Fruit fly (Drosophila melanogaster) whole organism, embryonic: Measurements from ENCODE around the gene CG42591.

ENCODE experiments used
- Ada2b ChIP-seq: fragments of 200-800 bp; sonication (Bioruptor generic); IDR thresholded peaks from 2 replicates; pipeline ENCODE4 v1.3.6; 2022; ENCODE audit warnings: missing biosample characterization, missing genetic modification characterization
- B-H1 ChIP-seq: fragments of 200-800 bp; sonication (Bioruptor generic); IDR thresholded peaks from 3 replicates; pipeline ENCODE4 v1.3.6; 2022; ENCODE audit warnings: missing biosample characterization, missing genetic modification characterization
- CG1024 ChIP-seq: fragments of 200-800 bp; sonication (Bioruptor generic); IDR thresholded peaks from 2 replicates; pipeline ENCODE4 v1.3.6; 2022; ENCODE audit warnings: missing biosample characterization, missing genetic modification characterization
- CG11504 ChIP-seq: fragments of 200-800 bp; sonication (Bioruptor generic); optimal IDR thresholded peaks from 3 replicates; lab custom pipeline; 2019; ENCODE audit warnings: missing biosample characterization, mild to moderate bottlenecking, missing genetic modification characterization, moderate library complexity
- CG13123 ChIP-seq: fragments of 200-800 bp; sonication (Bioruptor generic); optimal IDR thresholded peaks from 2 replicates; lab custom pipeline; 2016; ENCODE audit warnings: missing biosample characterization, missing genetic modification characterization
- CG13424 ChIP-seq: fragments of 200-800 bp; sonication (Bioruptor generic); optimal IDR thresholded peaks from 2 replicates; lab custom pipeline; 2019; ENCODE audit warnings: missing biosample characterization, mild to moderate bottlenecking, missing genetic modification characterization, moderate library complexity
- CG18619 ChIP-seq: fragments of 200-800 bp; sonication (Bioruptor generic); optimal IDR thresholded peaks from 3 replicates; lab custom pipeline; 2017; ENCODE audit warnings: missing biosample characterization, mild to moderate bottlenecking, missing genetic modification characterization
- CG3281 ChIP-seq: fragments of 200-800 bp; sonication (Bioruptor generic); optimal IDR thresholded peaks from 3 replicates; lab custom pipeline; 2017; ENCODE audit warnings: missing biosample characterization, mild to moderate bottlenecking, missing genetic modification characterization
- CG33557 ChIP-seq: fragments of 200-800 bp; sonication (Bioruptor generic); optimal IDR thresholded peaks from 2 replicates; lab custom pipeline; 2019; ENCODE audit warnings: missing biosample characterization, mild to moderate bottlenecking, missing genetic modification characterization, moderate library complexity
- CG3407 ChIP-seq: fragments of 200-800 bp; sonication (Bioruptor generic); optimal IDR thresholded peaks from 2 replicates; lab custom pipeline; 2018; ENCODE audit warnings: missing biosample characterization, mild to moderate bottlenecking, missing genetic modification characterization
- CG34376 ChIP-seq: fragments of 200-800 bp; sonication (Bioruptor generic); optimal IDR thresholded peaks from 2 replicates; lab custom pipeline; 2018; ENCODE audit warnings: missing biosample characterization, mild to moderate bottlenecking, missing genetic modification characterization
- CG3726 ChIP-seq: fragments of 200-800 bp; sonication (Bioruptor generic); IDR thresholded peaks from 3 replicates; pipeline ENCODE4, ENCODE4 v1.3.6; 2022; ENCODE audit warnings: missing biosample characterization, missing genetic modification characterization
- CG4328 ChIP-seq: fragments of 200-800 bp; sonication (Bioruptor generic); optimal IDR thresholded peaks from 3 replicates; lab custom pipeline; 2017; ENCODE audit warnings: missing biosample characterization, missing genetic modification reagents, missing genetic modification characterization
- CG4424 ChIP-seq: fragments of 200-800 bp; sonication (Bioruptor generic); optimal IDR thresholded peaks from 3 replicates; lab custom pipeline; 2016; ENCODE audit warnings: missing biosample characterization, missing genetic modification characterization
- CG7372 ChIP-seq: fragments of 200-800 bp; sonication (Bioruptor generic); IDR thresholded peaks from 2 replicates; pipeline ENCODE4 v1.3.6; 2022; ENCODE audit warnings: missing biosample characterization, missing genetic modification characterization
- CG7745 ChIP-seq: fragments of 200-800 bp; sonication (Bioruptor generic); optimal IDR thresholded peaks from 2 replicates; lab custom pipeline; 2018; ENCODE audit warnings: missing biosample characterization, mild to moderate bottlenecking, missing genetic modification characterization, moderate library complexity
- CG7786 ChIP-seq: fragments of 200-800 bp; sonication (Bioruptor generic); optimal IDR thresholded peaks from 2 replicates; lab custom pipeline; 2016; ENCODE audit warnings: missing biosample characterization, missing genetic modification characterization
- CG8765 ChIP-seq: fragments of 200-800 bp; sonication (Bioruptor generic); IDR thresholded peaks from 2 replicates; pipeline ENCODE4 v1.3.6; 2022; ENCODE audit warnings: missing biosample characterization, missing genetic modification characterization
- CG9609 ChIP-seq: fragments of 200-800 bp; sonication (Bioruptor generic); optimal IDR thresholded peaks from 3 replicates; lab custom pipeline; 2016; ENCODE audit warnings: missing biosample characterization, missing genetic modification characterization
- CHES-1-like ChIP-seq: fragments of 200-800 bp; sonication (Bioruptor generic); optimal IDR thresholded peaks from 2 replicates; lab custom pipeline; 2016; ENCODE audit warnings: missing biosample characterization, missing genetic modification characterization
- Dll ChIP-seq: fragments of 200-800 bp; sonication (Bioruptor generic); IDR thresholded peaks from 4 replicates; pipeline ENCODE4 v1.3.6; 2022; ENCODE audit warnings: missing biosample characterization, missing genetic modification characterization; ENCODE audit not compliant: partially characterized antibody
- Doc2 ChIP-seq: fragments of 200-800 bp; sonication (Bioruptor generic); IDR thresholded peaks from 2 replicates; pipeline ENCODE4 v1.3.6; 2022; ENCODE audit warnings: missing biosample characterization, missing genetic modification characterization
- Drgx ChIP-seq: fragments of 200-800 bp; sonication (Bioruptor generic); IDR thresholded peaks from 2 replicates; pipeline ENCODE4 v1.3.6; 2022; ENCODE audit warnings: missing biosample characterization, missing genetic modification characterization
- Lim3 ChIP-seq: fragments of 200-800 bp; sonication (Bioruptor generic); IDR thresholded peaks from 2 replicates; pipeline ENCODE4 v1.3.6; 2022; ENCODE audit warnings: missing biosample characterization, missing genetic modification characterization
- Myb ChIP-seq: fragments of 200-800 bp; sonication (Bioruptor generic); optimal IDR thresholded peaks from 2 replicates; lab custom pipeline; 2016; ENCODE audit warnings: missing biosample characterization, missing genetic modification characterization
- NC2α ChIP-seq: fragments of 200-800 bp; sonication (Bioruptor generic); optimal IDR thresholded peaks from 2 replicates; lab custom pipeline; 2016; ENCODE audit warnings: missing biosample characterization, missing genetic modification characterization
- Pdp1 ChIP-seq, 2 experiments: fragments of 200-800 bp; sonication (Bioruptor generic); optimal IDR thresholded peaks; 3 replicates each; lab custom pipeline; 2016; ENCODE audit warnings: missing biosample characterization in 2 of 2, missing genetic modification characterization in 2 of 2, mild to moderate bottlenecking in 1 of 2, moderate library complexity in 1 of 2
- ab ChIP-seq: fragments of 200-800 bp; sonication (Bioruptor generic); optimal IDR thresholded peaks from 2 replicates; lab custom pipeline; 2016; ENCODE audit warnings: missing biosample characterization, missing genetic modification characterization
- amos ChIP-seq: fragments of 200-800 bp; sonication (Bioruptor generic); IDR thresholded peaks from 2 replicates; pipeline ENCODE4 v1.3.6; 2022; ENCODE audit warnings: missing biosample characterization, missing genetic modification characterization; ENCODE audit not compliant: partially characterized antibody
- ase ChIP-seq: fragments of 200-800 bp; sonication (Bioruptor generic); IDR thresholded peaks from 3 replicates; pipeline ENCODE4 v1.3.6; 2022; ENCODE audit warnings: missing biosample characterization, missing genetic modification characterization
- cato ChIP-seq: fragments of 200-800 bp; sonication (Bioruptor generic); optimal IDR thresholded peaks from 2 replicates; lab custom pipeline; 2016; ENCODE audit warnings: missing biosample characterization, missing genetic modification characterization, borderline replicate concordance
- dpn ChIP-seq, 2 experiments: fragments of 200-800 bp; sonication (Bioruptor generic); optimal IDR thresholded peaks; 3 replicates each; lab custom pipeline; 2016; ENCODE audit warnings: missing biosample characterization in 2 of 2, missing genetic modification characterization in 2 of 2
- fd3F ChIP-seq: fragments of 200-800 bp; sonication (Bioruptor generic); optimal IDR thresholded peaks from 2 replicates; lab custom pipeline; 2018; ENCODE audit warnings: missing biosample characterization, mild to moderate bottlenecking, missing genetic modification characterization, moderate library complexity
- grau ChIP-seq: fragments of 200-800 bp; optimal IDR thresholded peaks from 3 replicates; lab custom pipeline; 2019; ENCODE audit warnings: missing biosample characterization, mild to moderate bottlenecking, missing genetic modification characterization, moderate library complexity
- gt ChIP-seq: fragments of 200-800 bp; sonication (Bioruptor generic); IDR thresholded peaks from 2 replicates; pipeline ENCODE4 v1.3.6; 2022; ENCODE audit warnings: missing biosample characterization, missing genetic modification characterization
- her ChIP-seq: fragments of 200-800 bp; sonication (Bioruptor generic); optimal IDR thresholded peaks from 2 replicates; lab custom pipeline; 2016; ENCODE audit warnings: missing biosample characterization, missing genetic modification characterization
- insv ChIP-seq, 2 experiments: fragments of 200-800 bp; sonication (Bioruptor generic); optimal IDR thresholded peaks; 3 replicates each; lab custom pipeline; 2016 to 2018; ENCODE audit warnings: missing biosample characterization in 2 of 2, missing genetic modification characterization in 2 of 2
- jing ChIP-seq: fragments of 200-800 bp; sonication (Bioruptor generic); optimal IDR thresholded peaks from 2 replicates; lab custom pipeline; 2018; ENCODE audit warnings: missing biosample characterization, mild to moderate bottlenecking, missing genetic modification characterization
- lab ChIP-seq: fragments of 200-800 bp; sonication (Bioruptor generic); optimal IDR thresholded peaks from 3 replicates; lab custom pipeline; 2017; ENCODE audit warnings: missing biosample characterization, missing genetic modification characterization, mild to moderate bottlenecking, moderate library complexity, missing genetic modification reagents
- lola ChIP-seq, 3 experiments: fragments of >200 bp in 2 of 3; fragments of 200-800 bp in 1 of 3; sonication (Bioruptor generic) in 1 of 3; optimal IDR thresholded peaks; 2 replicates each; lab custom pipeline; 2017 to 2019; ENCODE audit warnings: missing biosample characterization in 3 of 3, missing genetic modification characterization in 3 of 3, mild to moderate bottlenecking in 1 of 3, moderate library complexity in 1 of 3
- nerfin-2 ChIP-seq: fragments of 200-800 bp; sonication (Bioruptor generic); IDR thresholded peaks from 2 replicates; pipeline ENCODE4 v1.3.6; 2022; ENCODE audit warnings: missing biosample characterization, missing genetic modification characterization; ENCODE audit not compliant: partially characterized antibody
- pb ChIP-seq: fragments of 200-800 bp; sonication (Bioruptor generic); optimal IDR thresholded peaks from 3 replicates; lab custom pipeline; 2016; ENCODE audit warnings: missing biosample characterization, missing genetic modification characterization
- pum ChIP-seq: fragments of 200-800 bp; sonication (Bioruptor generic); optimal IDR thresholded peaks from 2 replicates; lab custom pipeline; 2016; ENCODE audit warnings: missing biosample characterization, missing genetic modification characterization
- pzg ChIP-seq: fragments of 200-800 bp; sonication (Bioruptor generic); optimal IDR thresholded peaks from 3 replicates; lab custom pipeline; 2018; ENCODE audit warnings: missing biosample characterization, mild to moderate bottlenecking, missing genetic modification characterization, moderate library complexity
- salm ChIP-seq: fragments of 200-800 bp; sonication (Bioruptor generic); optimal IDR thresholded peaks from 2 replicates; lab custom pipeline; 2018; ENCODE audit warnings: missing biosample characterization, mild to moderate bottlenecking, missing genetic modification characterization
- scrt ChIP-seq: fragments of 200-800 bp; sonication (Bioruptor generic); optimal IDR thresholded peaks from 2 replicates; lab custom pipeline; 2018; ENCODE audit warnings: missing biosample characterization, mild to moderate bottlenecking, missing genetic modification characterization, moderate library complexity
- sr ChIP-seq: fragments of 200-800 bp; sonication (Bioruptor generic); IDR thresholded peaks from 3 replicates; pipeline ENCODE4 v1.3.6; 2022; ENCODE audit warnings: missing biosample characterization, missing genetic modification characterization
- unpg ChIP-seq: fragments of 200-800 bp; sonication (Bioruptor generic); optimal IDR thresholded peaks from 3 replicates; lab custom pipeline; 2018; ENCODE audit warnings: missing biosample characterization, mild to moderate bottlenecking, missing genetic modification characterization, moderate library complexity
- wdn ChIP-seq: fragments of 200-800 bp; sonication (Bioruptor generic); IDR thresholded peaks from 2 replicates; pipeline ENCODE4 v1.3.6; 2022; ENCODE audit warnings: missing biosample characterization, missing genetic modification characterization
- zen ChIP-seq: fragments of 200-800 bp; sonication (Bioruptor generic); optimal IDR thresholded peaks from 3 replicates; lab custom pipeline; 2018; ENCODE audit warnings: missing biosample characterization, mild to moderate bottlenecking, missing genetic modification characterization, moderate library complexity
- zen2 ChIP-seq: fragments of 200-800 bp; sonication (Bioruptor generic); IDR thresholded peaks from 3 replicates; pipeline ENCODE4 v1.3.6; 2022; ENCODE audit warnings: missing biosample characterization, missing genetic modification characterization; ENCODE audit not compliant: partially characterized antibody

The CG42591 gene

DNA sequence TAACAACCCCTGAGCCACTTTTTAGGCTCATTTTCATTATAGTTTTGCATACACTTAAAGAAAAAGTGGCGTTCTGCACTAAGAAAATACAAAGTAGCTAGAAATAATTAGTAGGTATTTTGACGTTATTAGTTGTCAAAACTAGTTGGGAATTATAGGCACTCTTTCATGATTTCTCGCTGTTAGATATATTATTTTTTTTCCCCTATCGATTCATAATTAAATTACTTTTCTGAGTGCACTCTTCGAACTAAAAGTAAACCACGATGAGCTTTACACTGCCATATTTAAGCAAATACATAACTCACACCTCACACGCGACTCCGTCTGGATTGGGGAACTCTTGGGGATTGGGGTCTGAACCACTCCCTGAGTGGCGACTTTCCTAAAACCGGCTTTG is 3.0 kb upstream of the CG42591 start (continued):
- TF ChIP-seq CG11504 (peak; percentile 88), amos (GFP tag; lab: Robert Waterston, UW) (no peak), dpn (GFP tag; optimal IDR thresholded peaks at IDR 0.05; lab: Kevin White, UChicago) (peak in 1 of 2 experiments; percentile 14), pb (no peak), fd3F (GFP tag; lab: Kevin White, UChicago) (no peak), CG3726 (no peak), ase (GFP tag; lab: Robert Waterston, UW) (0 out of 3 replicates have a peak, but pooled peaks have one; percentile 40), CG34376 (GFP tag; lab: Kevin White, UChicago) (peak; percentile 25), lola (GFP tag; optimal IDR thresholded peaks at IDR 0.05; lab: Kevin White, UChicago) (no peak), Doc2 (GFP tag; lab: Robert Waterston, UW) (no peak), ab (GFP tag; lab: Kevin White, UChicago) (no peak), CG9609 (no peak), her (GFP tag; lab: Kevin White, UChicago) (no peak), CG33557 (no peak), CG7745 (tag; lab: Kevin White, UChicago) (no peak), unpg (GFP tag; lab: Kevin White, UChicago) (peak; percentile 37), CG13424 (peak; percentile 28), Ada2b (peak; percentile 68), cato (no peak), zen2 (GFP tag; lab: Robert Waterston, UW) (no peak), CG3281 (peak; percentile 69), CG7372 (GFP tag; lab: Robert Waterston, UW) (no peak), NC2α (GFP tag; lab: Kevin White, UChicago) (no peak), CG8765 (no peak), Lim3 (GFP tag; lab: Robert Waterston, UW) (no peak), wdn (no peak), insv (GFP tag; optimal IDR thresholded peaks at IDR 0.05; lab: Kevin White, UChicago) (no peak), CG1024 (GFP tag; lab: Robert Waterston, UW) (0 out of 2 replicates have a peak, but pooled peaks have one; percentile 43), Drgx (GFP tag; lab: Robert Waterston, UW) (peak; percentile 75), CG13123 (GFP tag; lab: Kevin White, UChicago) (no peak), Myb (no peak), nerfin-2 (no peak), zen (tag; lab: Kevin White, UChicago) (peak; percentile 47), CG18619 (GFP tag; lab: Kevin White, UChicago) (peak; percentile 40), CG3407 (GFP tag; lab: Kevin White, UChicago) (no peak), CG4328 (GFP tag; lab: Kevin White, UChicago) (peak; percentile 15), CG7786 (no peak), jing (no peak), CG4424 (GFP tag; lab: Kevin White, UChicago) (peak; percentile 79), salm (tag; lab: Kevin White, UChicago) (no peak), grau (tag; lab: Kevin White, UChicago) (peak; percentile 35), sr (no peak), CHES-1-like (GFP tag; lab: Kevin White, UChicago) (no peak), gt (GFP tag; lab: Robert Waterston, UW) (no peak), pzg (no peak), B-H1 (GFP tag; lab: Robert Waterston, UW) (peak; percentile 50; the same call in 1 of the 3 replicates), Pdp1 (GFP tag; optimal IDR thresholded peaks at IDR 0.05; lab: Kevin White, UChicago) (peak; percentile 1 to 70), lab (GFP tag; lab: Kevin White, UChicago) (peak; percentile 87), pum (GFP tag; lab: Kevin White, UChicago) (peak; percentile 54), scrt (GFP tag; lab: Kevin White, UChicago) (peak; percentile 74), Dll (GFP tag; lab: Robert Waterston, UW) (no peak)
